Fruit fly (Drosophila melanogaster): ENCODE results near the gene CG10553.

- no peak for TF ChIP-seq gl (tag; optimal IDR thresholded peaks at IDR 0.05)
- TF ChIP-seq CG34367 (tag; optimal IDR thresholded peaks at IDR 0.05): no peak
- TF ChIP-seq CG9948 (tag; optimal IDR thresholded peaks at IDR 0.05): no peak
- TF ChIP-seq CG8301 (tag; optimal IDR thresholded peaks at IDR 0.05): no peak
- peak; percentile 63 for TF ChIP-seq EcR (GFP tag; optimal IDR thresholded peaks at IDR 0.05)
- no peak for TF ChIP-seq CG13204 (GFP tag; optimal IDR thresholded peaks at IDR 0.05)
- no peak for TF ChIP-seq CG15710 (tag; optimal IDR thresholded peaks at IDR 0.05)
Observed at dm6 chr3R:25295320-25296020, 22.4 kb downstream of the CG10553 start, which contains the start of gene CG31102.
